Worm (Caenorhabditis elegans): ENCODE data around the gene mrps-17.

Gene mrps-17

ce11 chrIII:6464113-6464571 lies 32.5 kb upstream of the mrps-17 start (continued):
- peak; percentile 79 to 83 for TF ChIP-seq lin-35 (GFP tag; optimal IDR thresholded peaks at IDR 0.05)
- no peak for TF ChIP-seq sptf-1 (tag; optimal IDR thresholded peaks at IDR 0.05)
- TF ChIP-seq nhr-76 (tag; optimal IDR thresholded peaks at IDR 0.05), result no peak
- TF ChIP-seq lin-39 (tag; optimal IDR thresholded peaks at IDR 0.05), result no peak
- TF ChIP-seq rnt-1 (tag; optimal IDR thresholded peaks at IDR 0.05), result peak; percentile 82
- TF ChIP-seq nhr-47 (tag; optimal IDR thresholded peaks at IDR 0.05), result peak; percentile 90
- peak; percentile 80 to 84 for TF ChIP-seq lsy-2 (tag; optimal IDR thresholded peaks at IDR 0.05)
- TF ChIP-seq nhr-77 (tag; optimal IDR thresholded peaks at IDR 0.05), result peak; percentile 50
- TF ChIP-seq tbx-2 (tag; optimal IDR thresholded peaks at IDR 0.05), result peak; percentile 88
- TF ChIP-seq mep-1 (tag; optimal IDR thresholded peaks at IDR 0.05), result peak; percentile 57
- peak; percentile 3 for TF ChIP-seq aha-1 (tag; optimal IDR thresholded peaks at IDR 0.05)
- TF ChIP-seq lin-13 (GFP tag; optimal IDR thresholded peaks at IDR 0.05), result peak; percentile 85
- TF ChIP-seq lir-3 (tag; optimal IDR thresholded peaks at IDR 0.05; ENCODE audit: poor library complexity), result no peak
- peak; percentile 71 for TF ChIP-seq mab-9 (GFP tag; IDR thresholded peaks at IDR 0.05)
- peak; percentile 82 for TF ChIP-seq ztf-4 (tag; optimal IDR thresholded peaks at IDR 0.05)
- no peak for TF ChIP-seq zag-1 (tag; optimal IDR thresholded peaks at IDR 0.05)
- TF ChIP-seq elt-3 (tag; optimal IDR thresholded peaks at IDR 0.05), result peak in 2 of 6 experiments; percentile 21 to 53
- TF ChIP-seq lin-14 (GFP tag; optimal IDR thresholded peaks at IDR 0.05), result peak; percentile 95
- TF ChIP-seq ztf-11 (tag; optimal IDR thresholded peaks at IDR 0.05), result peak in 1 of 2 experiments; percentile 66
- TF ChIP-seq nhr-84 (tag; optimal IDR thresholded peaks at IDR 0.05), result no peak
- peak; percentile 88 for TF ChIP-seq fkh-8 (tag; optimal IDR thresholded peaks at IDR 0.05)
- no peak for TF ChIP-seq sox-4 (tag; optimal IDR thresholded peaks at IDR 0.05)
- TF ChIP-seq snu-23 (GFP tag; optimal IDR thresholded peaks at IDR 0.05), result peak; percentile 93
- TF ChIP-seq swsn-7 (tag; optimal IDR thresholded peaks at IDR 0.05), result peak; percentile 91
- no peak for TF ChIP-seq hpl-2 (GFP tag; optimal IDR thresholded peaks at IDR 0.05)
- peak; percentile 22 to 89 for TF ChIP-seq mdl-1 (tag; optimal IDR thresholded peaks at IDR 0.05)
- TF ChIP-seq ceh-90 (tag; optimal IDR thresholded peaks at IDR 0.05), result no peak
- no peak for TF ChIP-seq tlp-1 (tag; optimal IDR thresholded peaks at IDR 0.05)
- peak; percentile 57 for TF ChIP-seq fkh-10 (GFP tag; optimal IDR thresholded peaks at IDR 0.05)
- TF ChIP-seq unc-98 (GFP tag; IDR thresholded peaks at IDR 0.05), result peak; percentile 42; the same call in 1 of the 2 replicates
- peak; percentile 73 for TF ChIP-seq mef-2 (tag; optimal IDR thresholded peaks at IDR 0.05)
- no peak for TF ChIP-seq ces-1 (GFP tag; optimal IDR thresholded peaks at IDR 0.05)

ce11 chrIII:6463679-6464078 lies 32.1 kb upstream of the mrps-17 start, which contains the start of gene dlc-1:
TSS of gene dlc-1 (minus strand) at chrIII:6463779.
- no peak for TF ChIP-seq jun-1 (tag; optimal IDR thresholded peaks at IDR 0.05)
- no peak for TF ChIP-seq efl-1 (optimal IDR thresholded peaks at IDR 0.05)
- peak in 1 of 2 experiments; percentile 57 for TF ChIP-seq efl-1 (GFP tag; optimal IDR thresholded peaks at IDR 0.05 in 1 of 2)

DNA sequence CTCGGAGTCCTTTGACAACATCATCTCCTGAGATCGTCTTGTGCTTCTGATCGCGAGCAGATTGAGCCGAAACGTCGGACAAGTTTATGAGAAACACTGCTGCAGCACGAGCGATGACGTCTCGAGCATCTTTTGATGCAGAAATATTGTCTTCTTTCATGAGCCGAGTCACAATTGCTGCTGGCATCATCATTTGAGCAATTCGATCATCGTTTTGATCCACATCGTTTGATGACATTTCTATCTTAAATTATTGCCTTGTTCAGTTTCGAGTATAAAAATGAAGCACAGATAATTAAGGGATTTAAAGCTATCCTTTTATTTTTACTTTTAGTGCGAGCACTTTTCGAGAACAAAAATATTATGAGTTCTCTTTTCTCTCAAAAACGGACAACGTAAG lies 31.0 kb upstream of the mrps-17 start, which contains the start of gene T26A5.8:
Gene T26A5.8, minus strand, starts transcription at position 247 of the 400 bp plus-strand sequence.
- TF ChIP-seq nhr-47 (tag; optimal IDR thresholded peaks at IDR 0.05) (peak; percentile 11), Y116A8C.19 (tag; optimal IDR thresholded peaks at IDR 0.05; ENCODE audit: borderline replicate concordance) (no peak), elt-2 (tag; optimal IDR thresholded peaks at IDR 0.05) (peak; percentile 1), skn-1 (tag; optimal IDR thresholded peaks at IDR 0.05) (no peak), nhr-85 (tag) (peak; percentile 9), xbp-1 (tag; optimal IDR thresholded peaks at IDR 0.05) (no peak), ztf-4 (tag; optimal IDR thresholded peaks at IDR 0.05) (peak; percentile 66), snu-23 (GFP tag; optimal IDR thresholded peaks at IDR 0.05) (peak; percentile 11), nhr-19 (GFP tag; conservative IDR thresholded peaks at IDR 0.05) (0 out of 2 replicates have a peak, but pooled peaks have one; percentile 2), nhr-90 (tag; optimal IDR thresholded peaks at IDR 0.05; ENCODE audit: poor library complexity) (peak; percentile 12), fos-1 (tag; optimal IDR thresholded peaks at IDR 0.05) (no peak), nhr-71 (tag; optimal IDR thresholded peaks at IDR 0.05) (peak; percentile 56), rnt-1 (tag; optimal IDR thresholded peaks at IDR 0.05) (peak; percentile 5), swsn-7 (tag; optimal IDR thresholded peaks at IDR 0.05) (no peak), ama-1 (optimal IDR thresholded peaks at IDR 0.05) (peak; percentile 68)

All from whole organism, L1 larva.